Worm (Caenorhabditis elegans): Measurements from ENCODE around the gene C55A1.7.
"Not testable (repeated sequence)": the region's sequence is repeated elsewhere in the genome, so short reads cannot be mapped to it uniquely, and the experiment has no call there.

The C55A1.7 gene

ce11 chrV:15654124-15654523 is 6.7 kb upstream of the C55A1.7 start, which contains the start of gene F53E4.2:
Gene F53E4.2 (plus strand): TSS chrV:15654424.
- TF ChIP-seq dmd-4 (tag; optimal IDR thresholded peaks at IDR 0.05; ENCODE audit: borderline replicate concordance) (no peak), unc-42 (tag; optimal IDR thresholded peaks at IDR 0.05) (no peak), ceh-30 (tag; optimal IDR thresholded peaks at IDR 0.05) (no peak)

- no peak for TF ChIP-seq Y22D7AL.16 (tag; optimal IDR thresholded peaks at IDR 0.05)
- TF ChIP-seq nhr-11 (tag; optimal IDR thresholded peaks at IDR 0.05), result no peak
- TF ChIP-seq ztf-16 (tag; optimal IDR thresholded peaks at IDR 0.05), result no peak
- TF ChIP-seq K09A11.1 (tag; optimal IDR thresholded peaks at IDR 0.05; ENCODE audit: insufficient read depth), result no peak
- TF ChIP-seq pqm-1 (tag; optimal IDR thresholded peaks at IDR 0.05), result no peak
- TF ChIP-seq ceh-9 (tag; optimal IDR thresholded peaks at IDR 0.05), result no peak
- no peak for TF ChIP-seq mec-3 (tag; optimal IDR thresholded peaks at IDR 0.05; ENCODE audit: borderline replicate concordance)
- no peak for TF ChIP-seq ttx-3 (tag; optimal IDR thresholded peaks at IDR 0.05)
- no peak for TF ChIP-seq fkh-10 (GFP tag; optimal IDR thresholded peaks at IDR 0.05)
- TF ChIP-seq lim-6 (tag; optimal IDR thresholded peaks at IDR 0.05), result no peak
- TF ChIP-seq fax-1 (tag; optimal IDR thresholded peaks at IDR 0.05), result no peak
- TF ChIP-seq pha-2 (tag; optimal IDR thresholded peaks at IDR 0.05), result no peak
- no peak for TF ChIP-seq unc-55 (GFP tag; optimal IDR thresholded peaks at IDR 0.05)
- TF ChIP-seq pax-1 (tag; optimal IDR thresholded peaks at IDR 0.05), result no peak
- TF ChIP-seq che-1 (tag; optimal IDR thresholded peaks at IDR 0.05), result no peak
- no peak for TF ChIP-seq pag-3 (tag; optimal IDR thresholded peaks at IDR 0.05; ENCODE audit: borderline replicate concordance)
- TF ChIP-seq ceh-14 (tag; optimal IDR thresholded peaks at IDR 0.05), result no peak
- TF ChIP-seq pros-1 (tag; optimal IDR thresholded peaks at IDR 0.05), result no peak
- TF ChIP-seq pha-4 (tag; optimal IDR thresholded peaks at IDR 0.05), result no peak
Measured at ce11 chrV:15652147-15652546, 4.7 kb upstream of the C55A1.7 start.

- TF ChIP-seq pag-3 (tag; optimal IDR thresholded peaks at IDR 0.05; ENCODE audit: borderline replicate concordance) (no peak), npax-4 (tag; optimal IDR thresholded peaks at IDR 0.05) (no peak), ttx-3 (tag; optimal IDR thresholded peaks at IDR 0.05) (no peak), pha-2 (tag; optimal IDR thresholded peaks at IDR 0.05) (no peak), fkh-6 (tag; optimal IDR thresholded peaks at IDR 0.05) (no peak), ets-4 (tag; optimal IDR thresholded peaks at IDR 0.05) (no peak), ceh-30 (tag; optimal IDR thresholded peaks at IDR 0.05) (no peak), ceh-9 (tag; optimal IDR thresholded peaks at IDR 0.05) (no peak)
Measured at ce11 chrV:15650167-15650566, 2.7 kb upstream of the C55A1.7 start, which contains the start of gene sru-42. Gene sru-42 (plus strand): TSS chrV:15650467.

ce11 chrV:15644575-15644974 is 2.9 kb downstream of the C55A1.7 start, which contains the start of gene str-23:
Gene str-23 (plus strand): TSS chrV:15644875.
- TF ChIP-seq rnt-1 (tag; optimal IDR thresholded peaks at IDR 0.05) (no peak), ets-4 (tag; optimal IDR thresholded peaks at IDR 0.05) (no peak), F13H6.1 (tag; optimal IDR thresholded peaks at IDR 0.05) (no peak), pqm-1 (tag; optimal IDR thresholded peaks at IDR 0.05) (no peak), pha-4 (tag; optimal IDR thresholded peaks at IDR 0.05) (no peak), odd-2 (tag; optimal IDR thresholded peaks at IDR 0.05) (no peak), dmd-4 (tag; optimal IDR thresholded peaks at IDR 0.05; ENCODE audit: borderline replicate concordance) (no peak), ceh-2 (tag; optimal IDR thresholded peaks at IDR 0.05) (no peak), ceh-31 (tag; optimal IDR thresholded peaks at IDR 0.05) (no peak), ceh-30 (tag; optimal IDR thresholded peaks at IDR 0.05) (no peak), ceh-18 (tag; optimal IDR thresholded peaks at IDR 0.05) (no peak)

- not testable (repeated sequence) for TF ChIP-seq sox-2 (GFP tag; IDR thresholded peaks at IDR 0.05); hlh-13 (GFP tag; optimal IDR thresholded peaks at IDR 0.05); che-1 (tag; optimal IDR thresholded peaks at IDR 0.05)
Measured at ce11 chrV:15643192-15643591, 4.2 kb downstream of the C55A1.7 start, which contains the start of gene C55A1.4. Gene C55A1.4 (minus strand): TSS chrV:15643292.

All from whole organism, late embryonic.